Worm (Caenorhabditis elegans) whole organism, late embryonic: ENCODE measurements around the gene T07C4.3.

Experiments
- ceh-31 ChIP-seq: sonication (generic microtip); optimal IDR thresholded peaks from 2 replicates; lab custom pipeline; 2016; ENCODE audit warnings: missing genetic modification characterization, missing compliant biosample characterization
- ceh-34 ChIP-seq: sonication (generic microtip); optimal IDR thresholded peaks from 2 replicates; lab custom pipeline; 2016; ENCODE audit warnings: mild to moderate bottlenecking, missing genetic modification characterization, missing compliant biosample characterization
- rnt-1 ChIP-seq: sonication (generic microtip); optimal IDR thresholded peaks from 2 replicates; lab custom pipeline; 2016; ENCODE audit warnings: missing genetic modification characterization, missing compliant biosample characterization
- unc-86 ChIP-seq: sonication (generic microtip); optimal IDR thresholded peaks from 2 replicates; lab custom pipeline; 2016; ENCODE audit warnings: missing genetic modification characterization, missing compliant biosample characterization
- zip-5 ChIP-seq: sonication (generic microtip); optimal IDR thresholded peaks from 2 replicates; lab custom pipeline; 2016; ENCODE audit warnings: missing genetic modification characterization, missing compliant biosample characterization

- TF ChIP-seq ceh-31 (tag; lab: Kevin White, UChicago) (no peak), rnt-1 (no peak), zip-5 (tag; lab: Kevin White, UChicago) (no peak), ceh-34 (tag; lab: Kevin White, UChicago) (no peak), unc-86 (tag; lab: Kevin White, UChicago) (no peak)
Observed at ce11 chrIII:10351595-10352207, at the start of gene T07C4.3.
